Worm (Caenorhabditis elegans): ENCODE data around the gene F19C7.2.

DNA sequence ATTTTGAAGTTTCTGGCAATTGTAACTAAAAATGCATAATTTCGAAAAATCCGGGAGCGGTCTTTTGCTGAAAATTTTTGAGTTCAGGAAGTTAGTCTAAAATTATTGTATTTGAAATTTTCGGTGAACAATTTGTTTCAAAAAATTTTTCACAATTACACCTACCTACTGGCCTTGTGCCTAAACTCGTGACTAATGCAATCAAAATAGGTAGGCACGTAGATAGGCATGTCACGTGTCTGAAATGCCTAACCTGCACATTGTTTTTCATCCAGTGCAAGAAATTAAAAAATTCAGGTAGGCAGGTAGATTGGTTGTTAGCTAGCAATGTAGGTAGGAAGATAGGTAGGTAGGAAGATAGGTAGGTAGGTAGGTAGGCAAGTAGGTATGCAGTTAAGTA, 42.6 kb upstream of the F19C7.2 start:
- TF ChIP-seq W03F9.2 (tag; optimal IDR thresholded peaks at IDR 0.05) (no peak), him-1 (tag; optimal IDR thresholded peaks at IDR 0.05) (no peak), dao-5 (tag; optimal IDR thresholded peaks at IDR 0.05) (no peak)

All from whole organism, L4/young adult.